Worm (Caenorhabditis elegans) whole organism, midembryonic: ENCODE data around the gene ugt-41.

ENCODE experiments used
- T22C8.4 ChIP-seq: fragments of 200-800 bp; sonication (Bioruptor generic); IDR thresholded peaks from 2 replicates; pipeline ENCODE4 v1.3.6; 2022; ENCODE audit warnings: missing genetic modification characterization, missing compliant biosample characterization
- cog-1 ChIP-seq: sonication (generic microtip); optimal IDR thresholded peaks from 2 replicates; lab custom pipeline; 2016; ENCODE audit warnings: missing genetic modification characterization, missing compliant biosample characterization
- flt-1 ChIP-seq: fragments of 200-800 bp; sonication (Bioruptor generic); IDR thresholded peaks from 2 replicates; pipeline ENCODE4 v1.3.6; 2022; ENCODE audit warnings: missing genetic modification characterization, missing compliant biosample characterization
- klf-2 ChIP-seq: fragments of 200-800 bp; sonication (Bioruptor generic); conservative IDR thresholded peaks from 2 replicates; pipeline ENCODE4 v1.3.6; 2022; ENCODE audit warnings: missing genetic modification reagents, missing genetic modification characterization, missing compliant biosample characterization
- med-1 ChIP-seq: sonication (generic microtip); optimal IDR thresholded peaks from 2 replicates; lab custom pipeline; 2017; ENCODE audit warnings: missing genetic modification characterization, mild to moderate bottlenecking, missing compliant biosample characterization, antibody characterized with exemption, missing genetic modification reagents; ENCODE audit not compliant: insufficient read depth
- ref-1 ChIP-seq: fragments of 200-800 bp; sonication (Bioruptor generic); conservative IDR thresholded peaks from 2 replicates; pipeline ENCODE4 v1.3.6; 2022; ENCODE audit warnings: missing genetic modification reagents, missing genetic modification characterization, missing compliant biosample characterization
- tab-1 ChIP-seq: fragments of 200-800 bp; sonication (Bioruptor generic); IDR thresholded peaks from 2 replicates; pipeline ENCODE4 v1.3.6; 2022; ENCODE audit warnings: missing genetic modification characterization, missing compliant biosample characterization
- ztf-23 ChIP-seq: fragments of 200-800 bp; sonication (Bioruptor generic); IDR thresholded peaks from 2 replicates; pipeline ENCODE4 v1.3.6; 2022; ENCODE audit warnings: missing genetic modification reagents, missing genetic modification characterization, missing compliant biosample characterization
- ztf-29 ChIP-seq: fragments of 200-800 bp; sonication (Bioruptor generic); IDR thresholded peaks from 2 replicates; pipeline ENCODE4 v1.3.6; 2022; ENCODE audit warnings: missing genetic modification reagents, missing genetic modification characterization, missing compliant biosample characterization

ugt-41 gene

ce11 chrV:7112223-7112622 lies 51.2 kb downstream of the ugt-41 start:
- no peak for TF ChIP-seq flt-1 (GFP tag; lab: Robert Waterston, UW)
- no peak for TF ChIP-seq tab-1
- TF ChIP-seq ztf-29 (GFP tag; lab: Robert Waterston, UW), result no peak
- no peak for TF ChIP-seq ztf-23 (GFP tag; lab: Robert Waterston, UW)
- TF ChIP-seq klf-2 (GFP tag; lab: Robert Waterston, UW), result no peak
- TF ChIP-seq ref-1 (GFP tag; lab: Robert Waterston, UW), result no peak
- no peak for TF ChIP-seq cog-1
- no peak for TF ChIP-seq T22C8.4 (GFP tag; lab: Robert Waterston, UW)
- no peak for TF ChIP-seq med-1 (GFP tag; lab: Kevin White, UChicago)

- TF ChIP-seq ztf-23 (GFP tag; lab: Robert Waterston, UW) (no peak), cog-1 (no peak), flt-1 (GFP tag; lab: Robert Waterston, UW) (no peak), T22C8.4 (GFP tag; lab: Robert Waterston, UW) (no peak), klf-2 (GFP tag; lab: Robert Waterston, UW) (no peak), tab-1 (no peak), ztf-29 (GFP tag; lab: Robert Waterston, UW) (no peak), ref-1 (GFP tag; lab: Robert Waterston, UW) (no peak), med-1 (GFP tag; lab: Kevin White, UChicago) (no peak)
These were observed 52.1 kb downstream of the ugt-41 start for ce11 chrV:7111276-7111675.
